Fruit fly (Drosophila melanogaster) whole organism: Measurements from ENCODE around the gene D2hgdh.

Experiments used
- CG8478 ChIP-seq: fragments of >200 bp; optimal IDR thresholded peaks from 2 replicates; lab custom pipeline; 2018; ENCODE audit warnings: inconsistent platforms
- Dll ChIP-seq: fragments of >200 bp; optimal IDR thresholded peaks from 2 replicates; lab custom pipeline; 2017
- EcR ChIP-seq, 2 experiments: fragments of >200 bp; optimal IDR thresholded peaks; 2 replicates each; lab custom pipeline; 2017; ENCODE audit warnings: missing biosample characterization in 2 of 2, missing genetic modification characterization in 2 of 2, missing genetic modification reagents in 2 of 2
- pan ChIP-seq: fragments of >200 bp; optimal IDR thresholded peaks from 2 replicates; lab custom pipeline; 2017
- psq ChIP-seq: fragments of >200 bp; optimal IDR thresholded peaks from 2 replicates; lab custom pipeline; 2017
- usp ChIP-seq: fragments of >200 bp; optimal IDR thresholded peaks from 2 replicates; lab custom pipeline; 2017; ENCODE audit warnings: missing biosample characterization, missing genetic modification characterization, mixed read lengths

Gene D2hgdh

DNA sequence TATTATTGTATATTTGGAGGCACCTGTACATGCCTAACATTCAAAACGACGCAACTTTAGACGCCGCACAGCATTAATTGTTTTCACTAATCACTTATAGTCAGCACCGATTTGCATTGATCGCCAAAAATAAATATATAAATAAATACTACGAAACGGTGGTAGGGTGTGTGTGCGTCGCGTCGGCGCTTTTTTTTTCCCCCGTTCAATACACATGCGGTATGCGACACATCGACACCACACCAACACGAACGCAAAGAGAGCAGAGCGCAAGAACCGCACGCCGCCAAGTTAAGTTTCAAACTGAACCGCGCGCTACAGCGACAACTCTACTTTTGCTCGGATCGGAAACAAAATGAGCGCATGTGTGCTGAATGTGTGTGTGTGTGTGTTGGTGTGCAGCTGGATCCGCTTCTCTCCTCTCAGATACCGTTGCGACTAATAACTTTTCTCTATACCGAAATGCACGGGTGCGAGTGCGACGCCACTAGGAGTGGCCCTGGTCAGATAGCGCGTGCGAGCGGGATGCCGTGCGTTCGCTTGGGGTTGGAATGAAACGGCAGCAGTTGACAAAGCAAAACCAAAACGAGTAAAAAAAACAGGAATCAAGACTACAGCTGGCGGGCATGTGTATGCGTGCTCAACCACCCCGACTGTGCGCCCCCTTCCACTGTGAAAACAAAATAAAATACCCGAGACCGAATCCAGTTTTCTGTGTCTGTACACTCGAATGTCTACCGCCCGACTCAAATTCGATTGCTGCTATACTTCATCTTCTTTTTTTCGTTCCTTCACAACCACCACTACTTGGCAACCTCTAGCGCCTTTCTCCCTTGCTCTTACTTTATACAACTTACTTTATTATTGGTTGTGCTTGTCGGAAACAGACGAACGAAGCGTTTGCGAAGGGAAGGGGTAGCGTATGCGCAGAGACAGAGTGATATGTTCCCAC lies 18.0 kb upstream of the D2hgdh start, which contains the start of gene ph-d:
ph-d (minus strand) TSS at position 274 of the 952 bp plus-strand sequence.
- TF ChIP-seq usp (GFP tag; lab: Kevin White, UChicago) (no peak), Dll (lab: Kevin White, UChicago) (peak; percentile 18), EcR (GFP tag; optimal IDR thresholded peaks at IDR 0.05; lab: Kevin White, UChicago) (peak in 1 of 2 experiments; percentile 43), CG8478 (lab: Kevin White, UChicago) (peak; percentile 94)

DNA sequence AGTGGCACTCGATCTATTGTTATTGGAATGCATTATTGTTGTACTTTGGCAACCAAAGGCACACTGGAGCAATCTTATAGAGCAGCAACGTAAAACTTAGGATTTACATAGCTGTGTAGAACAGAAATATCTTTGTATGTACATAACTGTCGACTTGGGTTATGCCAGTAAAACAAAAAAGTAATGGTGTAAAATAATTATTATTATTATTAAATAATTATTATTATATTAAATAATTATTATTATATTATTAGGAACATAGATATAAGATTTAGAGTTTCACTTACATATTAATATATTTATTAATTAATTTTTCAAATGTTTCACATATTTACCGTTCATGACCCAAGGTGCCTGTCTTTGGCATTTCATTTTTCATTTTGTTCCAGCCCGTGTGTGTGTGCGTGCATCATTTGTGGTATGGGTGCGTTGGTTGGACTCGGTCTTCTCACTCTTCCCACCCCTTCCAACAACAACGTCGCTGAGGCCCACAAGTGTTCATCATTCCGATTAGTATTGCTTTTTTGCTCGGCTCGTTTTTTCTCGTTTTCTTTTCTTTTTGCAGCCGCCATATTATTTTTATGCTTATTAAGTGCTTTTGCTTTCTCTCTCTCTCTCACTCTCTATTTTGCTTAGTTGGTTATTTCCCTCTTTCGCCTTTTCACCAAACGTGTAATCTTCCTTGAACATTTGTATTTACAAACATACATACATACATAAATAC lies 17.2 kb upstream of the D2hgdh start:
- TF ChIP-seq psq (lab: Kevin White, UChicago) = no peak
- no peak for TF ChIP-seq pan (lab: Kevin White, UChicago)
- TF ChIP-seq usp (GFP tag; lab: Kevin White, UChicago) = no peak
- TF ChIP-seq CG8478 (lab: Kevin White, UChicago) = no peak
- TF ChIP-seq Dll (lab: Kevin White, UChicago) = no peak
- TF ChIP-seq EcR (GFP tag; optimal IDR thresholded peaks at IDR 0.05; lab: Kevin White, UChicago) = no peak

dm6 chrX:2125527-2126088 lies 15.7 kb upstream of the D2hgdh start:
- TF ChIP-seq pan (lab: Kevin White, UChicago) (no peak), EcR (GFP tag; optimal IDR thresholded peaks at IDR 0.05; lab: Kevin White, UChicago) (no peak), psq (lab: Kevin White, UChicago) (no peak), usp (GFP tag; lab: Kevin White, UChicago) (no peak), CG8478 (lab: Kevin White, UChicago) (peak; percentile 10), Dll (lab: Kevin White, UChicago) (no peak)

DNA sequence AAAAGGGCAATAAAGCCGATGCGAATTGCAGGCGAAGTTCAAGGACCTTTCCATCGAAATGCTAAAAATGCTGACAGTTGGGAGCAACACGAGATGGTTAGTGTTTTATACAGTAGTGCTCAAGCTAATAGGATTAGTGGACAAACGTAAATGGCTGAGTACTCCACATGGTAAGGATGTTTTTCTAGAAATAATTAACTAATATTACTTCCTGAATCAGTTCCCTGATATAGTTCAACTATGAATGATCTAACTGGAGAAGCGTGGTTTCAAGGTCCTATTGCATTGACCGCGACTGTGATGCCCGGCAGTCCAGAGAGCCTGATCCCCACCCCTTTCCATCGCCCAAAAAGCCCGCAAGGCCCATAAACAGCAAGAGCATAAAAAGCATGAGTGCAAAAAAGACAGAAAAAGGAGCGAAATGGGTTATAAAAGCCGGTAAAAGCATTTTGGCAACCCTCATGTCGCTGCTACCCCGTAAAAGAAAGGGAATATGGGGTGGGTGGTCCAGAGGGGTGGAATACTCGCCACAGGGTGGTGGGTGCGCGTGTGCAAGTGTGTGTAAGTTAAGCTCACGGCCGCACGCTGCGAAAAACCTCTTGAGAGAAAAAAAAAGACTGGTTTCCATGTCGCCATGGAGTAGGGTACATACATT lies 6.9 kb upstream of the D2hgdh start:
- TF ChIP-seq usp (GFP tag; lab: Kevin White, UChicago) (no peak), CG8478 (lab: Kevin White, UChicago) (no peak), psq (lab: Kevin White, UChicago) (no peak), pan (lab: Kevin White, UChicago) (no peak)

DNA sequence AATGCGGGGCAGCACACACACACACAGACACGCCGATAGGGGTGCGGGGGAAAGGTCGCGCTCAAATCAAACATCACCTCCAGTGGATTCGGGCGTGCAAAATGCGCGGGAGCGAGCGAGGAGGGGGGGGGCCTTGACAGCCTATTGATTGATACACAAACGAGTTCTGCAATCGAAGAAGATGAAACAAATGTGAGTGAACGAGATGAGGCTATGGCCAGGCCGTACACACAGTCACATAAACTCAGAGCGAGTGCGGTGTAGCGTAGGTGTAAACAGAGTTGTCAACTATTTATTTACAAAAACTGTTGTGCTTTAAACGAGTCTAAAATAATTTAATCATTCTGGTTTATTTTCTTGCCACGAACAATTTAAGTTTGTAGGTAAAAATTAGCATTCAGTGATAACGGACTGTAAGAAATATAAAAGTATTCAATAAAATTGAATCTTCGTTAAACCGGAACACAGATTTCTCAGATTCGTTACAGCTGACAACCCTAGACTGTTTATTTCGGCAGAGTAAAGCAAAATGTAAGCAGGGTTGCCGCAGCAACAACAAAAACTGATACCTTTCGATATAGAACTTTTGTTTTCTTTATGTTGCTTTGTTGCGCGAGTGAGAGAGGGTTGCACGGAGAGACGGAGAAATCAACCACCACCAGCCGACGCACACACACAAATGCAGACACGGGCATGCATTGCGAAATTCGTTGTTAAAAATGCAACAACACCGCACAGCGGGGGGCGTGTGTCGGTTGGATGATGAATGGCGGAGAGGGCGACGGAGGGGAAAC lies 6.1 kb upstream of the D2hgdh start:
- TF ChIP-seq Dll (lab: Kevin White, UChicago) (no peak), EcR (GFP tag; optimal IDR thresholded peaks at IDR 0.05; lab: Kevin White, UChicago) (no peak), pan (lab: Kevin White, UChicago) (peak; percentile 60), usp (GFP tag; lab: Kevin White, UChicago) (no peak), psq (lab: Kevin White, UChicago) (no peak), CG8478 (lab: Kevin White, UChicago) (no peak)

DNA sequence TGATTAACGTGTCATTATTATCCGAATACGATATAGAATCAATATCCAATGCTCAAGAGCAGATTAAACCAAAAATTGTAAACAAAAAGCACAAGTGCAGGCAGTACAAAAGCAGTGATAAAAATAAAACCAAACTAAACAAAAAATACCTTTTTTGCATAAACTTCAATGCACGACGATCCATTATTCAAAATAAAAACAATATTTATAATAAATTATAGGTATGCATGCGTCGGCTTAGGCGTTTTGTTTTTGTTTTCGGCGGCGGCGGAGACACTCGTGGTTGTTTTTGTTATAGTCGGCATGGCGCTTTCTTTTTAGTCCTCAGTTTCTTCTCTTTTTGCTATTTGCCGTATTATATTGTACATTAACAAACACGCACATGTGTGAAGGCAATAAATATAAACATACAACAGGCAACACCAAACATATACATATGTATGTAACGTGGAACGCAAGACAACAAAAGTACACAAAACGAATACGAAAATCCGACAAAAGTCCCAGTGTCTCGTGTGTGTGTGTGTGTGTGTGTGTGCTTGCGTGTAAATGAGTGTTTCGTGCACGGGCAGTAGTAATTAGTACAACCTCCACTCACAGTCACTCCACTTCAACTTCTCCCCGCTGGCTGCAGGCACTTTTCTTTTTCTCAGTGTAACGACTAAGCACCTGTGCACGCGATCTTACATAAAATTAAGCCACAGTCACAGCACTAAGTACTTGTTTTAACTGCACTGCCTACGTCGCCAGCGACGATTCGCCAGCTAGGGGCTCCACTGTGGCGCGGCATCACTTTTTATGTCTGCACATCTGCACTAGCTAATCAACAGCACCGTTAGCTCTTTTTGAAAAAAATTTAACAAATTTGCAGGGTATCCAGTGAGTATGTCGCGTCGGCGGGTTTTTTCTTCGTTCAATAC lies 5.2 kb upstream of the D2hgdh start:
- TF ChIP-seq CG8478 (lab: Kevin White, UChicago) (no peak), EcR (GFP tag; optimal IDR thresholded peaks at IDR 0.05; lab: Kevin White, UChicago) (no peak), usp (GFP tag; lab: Kevin White, UChicago) (no peak), psq (lab: Kevin White, UChicago) (no peak), pan (lab: Kevin White, UChicago) (no peak), Dll (lab: Kevin White, UChicago) (no peak)

DNA sequence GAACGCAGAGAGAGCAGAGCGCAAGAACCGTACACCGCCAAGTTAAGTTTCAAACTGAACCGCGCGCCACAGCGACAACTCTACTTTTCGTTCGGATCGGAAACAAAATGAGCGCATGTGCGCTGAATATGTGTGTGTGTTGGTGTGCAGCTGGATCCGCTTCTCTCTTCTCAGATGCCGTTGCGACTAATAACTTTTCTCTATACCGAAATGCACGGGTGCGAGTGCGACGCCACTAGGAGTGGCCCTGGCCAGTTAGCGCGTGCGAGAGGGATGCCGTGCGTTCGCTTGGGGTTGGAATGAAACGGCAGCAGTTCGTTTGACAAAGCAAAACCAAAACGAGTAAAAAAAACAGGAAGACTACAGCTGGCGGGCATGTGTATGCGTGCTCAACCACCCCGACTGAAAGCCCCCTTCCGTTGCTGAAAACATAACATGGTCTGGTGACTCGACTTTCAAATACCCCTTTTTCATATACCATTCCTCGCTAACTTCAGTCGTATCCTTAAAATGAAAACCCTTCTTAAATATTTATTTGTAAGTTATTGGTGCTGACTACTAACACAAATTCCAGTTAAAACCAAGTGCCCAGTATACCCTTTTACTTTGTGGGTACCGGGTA lies 4.3 kb upstream of the D2hgdh start:
- TF ChIP-seq psq (lab: Kevin White, UChicago) (no peak), pan (lab: Kevin White, UChicago) (peak; percentile 98), Dll (lab: Kevin White, UChicago) (no peak), CG8478 (lab: Kevin White, UChicago) (peak; percentile 82), usp (GFP tag; lab: Kevin White, UChicago) (no peak), EcR (GFP tag; optimal IDR thresholded peaks at IDR 0.05; lab: Kevin White, UChicago) (peak in 1 of 2 experiments; percentile 39)

DNA sequence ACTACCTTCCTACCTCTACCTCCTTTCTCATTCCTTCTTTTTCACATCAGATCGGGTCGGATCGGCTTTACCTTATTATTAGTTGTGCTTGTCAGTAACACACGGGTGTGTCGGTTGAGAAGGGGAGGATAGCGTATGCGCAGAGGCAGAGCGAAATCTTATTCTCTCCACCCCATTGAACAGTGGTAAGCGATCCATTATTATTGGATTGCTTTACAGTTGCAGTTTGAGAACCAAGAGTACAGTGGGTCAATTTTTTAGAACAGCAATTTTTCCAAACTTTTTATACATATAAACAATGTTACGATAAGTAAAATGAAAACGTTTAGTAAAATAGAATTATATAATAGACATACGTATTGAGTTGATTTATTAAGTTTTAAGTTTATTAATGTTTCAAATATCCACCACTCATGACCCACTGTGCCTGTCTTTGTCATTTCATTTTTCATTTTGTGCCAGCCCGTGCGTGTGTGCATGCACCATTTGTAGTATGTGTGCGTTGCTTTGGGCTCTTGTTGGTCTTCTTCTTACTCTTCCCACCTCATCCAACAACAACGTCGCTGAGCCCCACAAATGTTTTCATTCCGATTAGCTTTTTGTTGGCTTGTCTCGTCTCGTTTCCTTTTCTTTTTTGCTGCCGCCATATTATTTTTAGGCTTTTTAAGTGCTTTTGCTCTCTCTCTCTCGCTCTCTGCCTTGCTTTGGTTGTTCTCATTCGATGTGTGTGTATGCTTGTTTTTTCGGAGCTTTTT lies 3.5 kb upstream of the D2hgdh start:
- TF ChIP-seq EcR (GFP tag; optimal IDR thresholded peaks at IDR 0.05; lab: Kevin White, UChicago) = peak in 1 of 2 experiments; percentile 20
- no peak for TF ChIP-seq psq (lab: Kevin White, UChicago)

DNA sequence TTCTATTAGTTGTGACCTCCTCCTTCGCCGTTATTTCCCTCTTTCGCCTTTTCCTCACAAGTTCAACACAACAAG lies 3.1 kb upstream of the D2hgdh start, which contains the start of gene ph-p:
ph-p (minus strand) TSS at position 30 of the 75 bp plus-strand sequence.
- TF ChIP-seq usp (GFP tag; lab: Kevin White, UChicago) (no peak), pan (lab: Kevin White, UChicago) (no peak), CG8478 (lab: Kevin White, UChicago) (no peak), psq (lab: Kevin White, UChicago) (no peak), EcR (GFP tag; optimal IDR thresholded peaks at IDR 0.05; lab: Kevin White, UChicago) (no peak), Dll (lab: Kevin White, UChicago) (no peak)
